Fruit fly (Drosophila melanogaster): Measurements from ENCODE around the gene Cpr65Ax1.

- TF ChIP-seq CG12104 (GFP tag; optimal IDR thresholded peaks at IDR 0.05), result peak; percentile 7
- TF ChIP-seq Dll (GFP tag; IDR thresholded peaks at IDR 0.05; ENCODE audit: partially characterized antibody), result no peak
- peak; percentile 32 for TF ChIP-seq pzg (GFP tag; optimal IDR thresholded peaks at IDR 0.05)
- TF ChIP-seq CG15601 (tag; optimal IDR thresholded peaks at IDR 0.05), result peak; percentile 20
- no peak for TF ChIP-seq CG4854 (GFP tag; optimal IDR thresholded peaks at IDR 0.05)
- no peak for TF ChIP-seq Kr (GFP tag; optimal IDR thresholded peaks at IDR 0.05)
- no peak for TF ChIP-seq CG2875 (GFP tag; optimal IDR thresholded peaks at IDR 0.05)
- TF ChIP-seq luna (GFP tag; optimal IDR thresholded peaks at IDR 0.05), result no peak
- peak; percentile 4 for TF ChIP-seq HHEX (GFP tag; optimal IDR thresholded peaks at IDR 0.05)
- TF ChIP-seq hkb (optimal IDR thresholded peaks at IDR 0.05), result no peak
- TF ChIP-seq hkb (GFP tag; IDR thresholded peaks at IDR 0.05), result peak; percentile 37; the same call in 1 of the 2 replicates
- TF ChIP-seq gfzf (GFP tag; optimal IDR thresholded peaks at IDR 0.05), result peak; percentile 8
Measured at dm6 chr3L:6188995-6189927, 41.5 kb upstream of the Cpr65Ax1 start, which contains the start of the genes D19A and CG7386.
